Fruit fly (Drosophila melanogaster) whole organism, embryonic: ENCODE data around the gene CG12171.

Experiments
- Ada2b ChIP-seq: fragments of 200-800 bp; sonication (Bioruptor generic); IDR thresholded peaks from 2 replicates; pipeline ENCODE4 v1.3.6; 2022; ENCODE audit warnings: missing biosample characterization, missing genetic modification characterization
- Adf1 ChIP-seq: fragments of 200-800 bp; sonication (Bioruptor generic); IDR thresholded peaks from 2 replicates; pipeline ENCODE4 v1.3.6; 2022; ENCODE audit warnings: missing biosample characterization, missing genetic modification characterization
- Atf6 ChIP-seq: fragments of 200-800 bp; sonication (Bioruptor generic); IDR thresholded peaks from 2 replicates; pipeline ENCODE4 v1.3.6; 2022; ENCODE audit warnings: missing biosample characterization, missing genetic modification characterization
- C15 ChIP-seq: fragments of 200-800 bp; sonication (Bioruptor generic); IDR thresholded peaks from 3 replicates; pipeline ENCODE4 v1.3.6; 2022; ENCODE audit warnings: missing biosample characterization, missing genetic modification characterization
- CG10209 ChIP-seq: fragments of 200-800 bp; sonication (Bioruptor generic); optimal IDR thresholded peaks from 3 replicates; lab custom pipeline; 2017; ENCODE audit warnings: missing biosample characterization, mild to moderate bottlenecking, missing genetic modification characterization, missing genetic modification reagents
- CG10321 ChIP-seq: fragments of 200-800 bp; sonication (Bioruptor generic); IDR thresholded peaks from 2 replicates; pipeline ENCODE4 v1.3.6; 2022; ENCODE audit warnings: missing biosample characterization, missing genetic modification characterization
- CG10979 ChIP-seq: fragments of 200-800 bp; sonication (Bioruptor generic); optimal IDR thresholded peaks from 2 replicates; lab custom pipeline; 2018; ENCODE audit warnings: missing biosample characterization, mild to moderate bottlenecking, missing genetic modification characterization, moderate library complexity
- CG11504 ChIP-seq: fragments of 200-800 bp; sonication (Bioruptor generic); optimal IDR thresholded peaks from 3 replicates; lab custom pipeline; 2019; ENCODE audit warnings: missing biosample characterization, mild to moderate bottlenecking, missing genetic modification characterization, moderate library complexity
- CG12391 ChIP-seq: fragments of 200-800 bp; sonication (Bioruptor generic); optimal IDR thresholded peaks from 3 replicates; lab custom pipeline; 2018; ENCODE audit warnings: missing biosample characterization, mild to moderate bottlenecking, missing genetic modification characterization, moderate library complexity
- CG12659 ChIP-seq: fragments of 200-800 bp; sonication (Bioruptor generic); optimal IDR thresholded peaks from 3 replicates; lab custom pipeline; 2017; ENCODE audit warnings: mild to moderate bottlenecking, missing biosample characterization, missing genetic modification reagents, missing genetic modification characterization
- CG13424 ChIP-seq: fragments of 200-800 bp; sonication (Bioruptor generic); optimal IDR thresholded peaks from 2 replicates; lab custom pipeline; 2019; ENCODE audit warnings: missing biosample characterization, mild to moderate bottlenecking, missing genetic modification characterization, moderate library complexity
- CG14014 ChIP-seq: fragments of 200-800 bp; sonication (Bioruptor generic); IDR thresholded peaks from 2 replicates; pipeline ENCODE4 v1.3.6; 2022; ENCODE audit warnings: missing biosample characterization, missing genetic modification characterization
- CG14441 ChIP-seq: fragments of 200-800 bp; sonication (Bioruptor generic); IDR thresholded peaks from 2 replicates; pipeline ENCODE4 v1.3.6; 2022; ENCODE audit warnings: missing biosample characterization, missing genetic modification characterization
- CG17361 ChIP-seq: fragments of 200-800 bp; sonication (Bioruptor generic); IDR thresholded peaks from 3 replicates; pipeline ENCODE4 v1.3.6; 2022; ENCODE audit warnings: missing biosample characterization, missing genetic modification characterization
- CG18011 ChIP-seq: fragments of 200-800 bp; sonication (Bioruptor generic); optimal IDR thresholded peaks from 2 replicates; lab custom pipeline; 2017; ENCODE audit warnings: missing biosample characterization, missing genetic modification characterization, mild to moderate bottlenecking, moderate library complexity, missing genotype
- CG2712 ChIP-seq: fragments of 200-800 bp; optimal IDR thresholded peaks from 3 replicates; lab custom pipeline; 2019; ENCODE audit warnings: missing biosample characterization, mild to moderate bottlenecking, missing genetic modification characterization, moderate library complexity
- CG31224 ChIP-seq: fragments of 200-800 bp; sonication (Bioruptor generic); IDR thresholded peaks from 2 replicates; pipeline ENCODE4 v1.3.6; 2022; ENCODE audit warnings: missing biosample characterization, missing genetic modification characterization
- CG32532 ChIP-seq: fragments of 200-800 bp; sonication (Bioruptor generic); IDR thresholded peaks from 2 replicates; pipeline ENCODE4 v1.3.6; 2022; ENCODE audit warnings: missing biosample characterization, missing genetic modification characterization
- CG42726 ChIP-seq: fragments of 200-800 bp; sonication (Bioruptor generic); IDR thresholded peaks from 2 replicates; pipeline ENCODE4 v1.3.6; 2022; ENCODE audit warnings: missing biosample characterization, missing genetic modification characterization; ENCODE audit not compliant: partially characterized antibody
- CG4328 ChIP-seq: fragments of 200-800 bp; sonication (Bioruptor generic); optimal IDR thresholded peaks from 3 replicates; lab custom pipeline; 2017; ENCODE audit warnings: missing biosample characterization, missing genetic modification reagents, missing genetic modification characterization
- CG4707 ChIP-seq: fragments of 200-800 bp; sonication (Bioruptor generic); optimal IDR thresholded peaks from 2 replicates; lab custom pipeline; 2018; ENCODE audit warnings: missing biosample characterization, mild to moderate bottlenecking, missing genetic modification characterization, moderate library complexity
- CG7357 ChIP-seq: fragments of 200-800 bp; sonication (Bioruptor generic); IDR thresholded peaks from 3 replicates; pipeline ENCODE4 v1.3.6; 2022; ENCODE audit warnings: missing biosample characterization, missing genetic modification characterization
- CG8944 ChIP-seq: fragments of 200-800 bp; sonication (Bioruptor generic); optimal IDR thresholded peaks from 3 replicates; lab custom pipeline; 2016; ENCODE audit warnings: missing biosample characterization, missing genetic modification characterization
- CG9609 ChIP-seq: fragments of 200-800 bp; sonication (Bioruptor generic); optimal IDR thresholded peaks from 3 replicates; lab custom pipeline; 2016; ENCODE audit warnings: missing biosample characterization, missing genetic modification characterization
- Chrac-16 ChIP-seq: fragments of 200-800 bp; sonication (Bioruptor generic); optimal IDR thresholded peaks from 3 replicates; lab custom pipeline; 2016; ENCODE audit warnings: missing biosample characterization, missing genetic modification characterization
- CkIIα-i1 ChIP-seq: fragments of 200-800 bp; sonication (Bioruptor generic); IDR thresholded peaks from 2 replicates; pipeline ENCODE4 v1.3.6; 2022; ENCODE audit warnings: missing biosample characterization, missing genetic modification characterization
- Deaf1 ChIP-seq: fragments of 200-800 bp; optimal IDR thresholded peaks from 3 replicates; lab custom pipeline; 2019; ENCODE audit warnings: missing biosample characterization, mild to moderate bottlenecking, missing genetic modification characterization, moderate library complexity
- Dfd ChIP-seq, 2 experiments: fragments of >200 bp; optimal IDR thresholded peaks; 2 replicates each; lab custom pipeline; 2017; ENCODE audit warnings: missing biosample characterization in 2 of 2, missing genetic modification characterization in 2 of 2
- Doc2 ChIP-seq: fragments of 200-800 bp; sonication (Bioruptor generic); IDR thresholded peaks from 2 replicates; pipeline ENCODE4 v1.3.6; 2022; ENCODE audit warnings: missing biosample characterization, missing genetic modification characterization
- Dp ChIP-seq: fragments of 200-800 bp; sonication (Bioruptor generic); optimal IDR thresholded peaks from 2 replicates; lab custom pipeline; 2018; ENCODE audit warnings: missing biosample characterization, mild to moderate bottlenecking, missing genetic modification characterization, moderate library complexity
- Hand ChIP-seq: fragments of 200-800 bp; sonication (Bioruptor generic); optimal IDR thresholded peaks from 2 replicates; lab custom pipeline; 2017; ENCODE audit warnings: mild to moderate bottlenecking, missing biosample characterization, missing genetic modification reagents, missing genetic modification characterization
- HmgD ChIP-seq: fragments of 200-800 bp; sonication (Bioruptor generic); optimal IDR thresholded peaks from 3 replicates; lab custom pipeline; 2016; ENCODE audit warnings: missing biosample characterization, missing genetic modification characterization
- Hr3 ChIP-seq: fragments of 200-800 bp; sonication (Bioruptor generic); optimal IDR thresholded peaks from 3 replicates; lab custom pipeline; 2016; ENCODE audit warnings: missing biosample characterization, missing genetic modification characterization
- Sry-β ChIP-seq: fragments of 200-800 bp; sonication (Bioruptor generic); optimal IDR thresholded peaks from 2 replicates; lab custom pipeline; 2018; ENCODE audit warnings: missing biosample characterization, mild to moderate bottlenecking, missing genetic modification characterization, moderate library complexity
- dati ChIP-seq: fragments of 200-800 bp; sonication (Bioruptor generic); IDR thresholded peaks from 2 replicates; pipeline ENCODE4 v1.3.6; 2022; ENCODE audit warnings: missing biosample characterization, missing genetic modification characterization
- disco-r ChIP-seq: fragments of 200-800 bp; sonication (Bioruptor generic); optimal IDR thresholded peaks from 2 replicates; lab custom pipeline; 2016; ENCODE audit warnings: missing biosample characterization, missing genetic modification characterization
- knrl ChIP-seq: fragments of 200-800 bp; sonication (Bioruptor generic); IDR thresholded peaks from 3 replicates; pipeline ENCODE4 v1.3.6; 2022; ENCODE audit warnings: missing biosample characterization, missing genetic modification characterization; ENCODE audit not compliant: partially characterized antibody
- mam ChIP-seq: fragments of 200-800 bp; sonication (Bioruptor generic); optimal IDR thresholded peaks from 3 replicates; lab custom pipeline; 2016; ENCODE audit warnings: missing biosample characterization, missing genetic modification characterization
- nmo ChIP-seq: fragments of 200-800 bp; sonication (Bioruptor generic); optimal IDR thresholded peaks from 2 replicates; lab custom pipeline; 2018; ENCODE audit warnings: missing biosample characterization, mild to moderate bottlenecking, missing genetic modification characterization, moderate library complexity
- nom ChIP-seq: fragments of 200-800 bp; sonication (Bioruptor generic); optimal IDR thresholded peaks from 2 replicates; lab custom pipeline; 2017; ENCODE audit warnings: missing biosample characterization, missing genetic modification characterization, mild to moderate bottlenecking, moderate library complexity, missing genetic modification reagents
- org-1 ChIP-seq: fragments of 200-800 bp; sonication (Bioruptor generic); optimal IDR thresholded peaks from 2 replicates; lab custom pipeline; 2017; ENCODE audit warnings: missing biosample characterization, missing genetic modification characterization
- peb ChIP-seq: fragments of 200-800 bp; sonication (Bioruptor generic); IDR thresholded peaks from 2 replicates; pipeline ENCODE4 v1.3.6; 2022; ENCODE audit warnings: missing biosample characterization, missing genetic modification characterization
- seq ChIP-seq: fragments of 200-800 bp; sonication (Bioruptor generic); IDR thresholded peaks from 2 replicates; pipeline ENCODE4 v1.3.6; 2022; ENCODE audit warnings: missing biosample characterization, missing genetic modification characterization
- tap ChIP-seq: fragments of 200-800 bp; optimal IDR thresholded peaks from 3 replicates; lab custom pipeline; 2019; ENCODE audit warnings: missing biosample characterization, mild to moderate bottlenecking, missing genetic modification characterization, moderate library complexity
- unc-4 ChIP-seq: fragments of 200-800 bp; sonication (Bioruptor generic); IDR thresholded peaks from 2 replicates; pipeline ENCODE4 v1.3.6; 2022; ENCODE audit warnings: missing biosample characterization, missing genetic modification characterization; ENCODE audit not compliant: partially characterized antibody
- unpg ChIP-seq: fragments of 200-800 bp; sonication (Bioruptor generic); optimal IDR thresholded peaks from 3 replicates; lab custom pipeline; 2018; ENCODE audit warnings: missing biosample characterization, mild to moderate bottlenecking, missing genetic modification characterization, moderate library complexity
- vnd ChIP-seq: fragments of 200-800 bp; sonication (Bioruptor generic); IDR thresholded peaks from 3 replicates; pipeline ENCODE4 v1.3.6; 2022; ENCODE audit warnings: missing biosample characterization, missing genetic modification characterization; ENCODE audit not compliant: partially characterized antibody
- zen ChIP-seq: fragments of 200-800 bp; sonication (Bioruptor generic); optimal IDR thresholded peaks from 3 replicates; lab custom pipeline; 2018; ENCODE audit warnings: missing biosample characterization, mild to moderate bottlenecking, missing genetic modification characterization, moderate library complexity

Gene CG12171

dm6 chr3R:5668928-5669739, 35.7 kb downstream of the CG12171 start, which contains the start of the genes Xe7 and Atg17 (continued):
- peak; percentile 95 for TF ChIP-seq CG13424 (tag; lab: Kevin White, UChicago)
- TF ChIP-seq Adf1 (GFP tag; lab: Robert Waterston, UW) = peak; percentile 34; the same call in 1 of the 2 replicates
- peak; percentile 16 for TF ChIP-seq CG4707 (GFP tag; lab: Kevin White, UChicago)
- peak; percentile 94 for TF ChIP-seq CG32532 (GFP tag; lab: Robert Waterston, UW)
- TF ChIP-seq nmo (GFP tag; lab: Kevin White, UChicago) = peak; percentile 95
- peak; percentile 96 for TF ChIP-seq mam (GFP tag; lab: Kevin White, UChicago)
- peak; percentile 67; the same call in 1 of the 3 replicates for TF ChIP-seq C15 (GFP tag; lab: Robert Waterston, UW)
- peak; percentile 72 for TF ChIP-seq org-1
- peak; percentile 71 for TF ChIP-seq knrl (GFP tag; lab: Robert Waterston, UW)
- TF ChIP-seq disco-r = peak; percentile 71
- TF ChIP-seq CG31224 (GFP tag; lab: Robert Waterston, UW) = peak; percentile 87
- TF ChIP-seq CG10321 (GFP tag; lab: Robert Waterston, UW) = peak; percentile 34; the same call in 1 of the 2 replicates
- peak; percentile 87 for TF ChIP-seq CG14014
- TF ChIP-seq CG11504 = peak; percentile 90
- peak; percentile 42; the same call in 1 of the 2 replicates for TF ChIP-seq Doc2
- TF ChIP-seq nom (GFP tag; lab: Kevin White, UChicago) = peak; percentile 31
- TF ChIP-seq CG4328 (GFP tag; lab: Kevin White, UChicago) = peak; percentile 92
- peak; percentile 94 for TF ChIP-seq Hr3 (GFP tag; lab: Kevin White, UChicago)
- peak; percentile 73 for TF ChIP-seq peb
- TF ChIP-seq Sry-β (GFP tag; lab: Kevin White, UChicago) = no peak
- TF ChIP-seq zen (tag; lab: Kevin White, UChicago) = peak; percentile 83
- peak; percentile 89 for TF ChIP-seq CG9609
- TF ChIP-seq Atf6 (GFP tag; lab: Robert Waterston, UW) = peak; percentile 85
- TF ChIP-seq seq (GFP tag; lab: Robert Waterston, UW) = peak; percentile 88
- TF ChIP-seq CG8944 = peak; percentile 92
- TF ChIP-seq Deaf1 (tag; lab: Kevin White, UChicago) = peak; percentile 58
- peak in 1 of 2 experiments; percentile 93 for TF ChIP-seq Dfd (GFP tag; optimal IDR thresholded peaks at IDR 0.05; lab: Kevin White, UChicago)
- peak; percentile 13 for TF ChIP-seq Dp
- peak; percentile 94 for TF ChIP-seq CG12391 (tag; lab: Kevin White, UChicago)
- TF ChIP-seq unpg (GFP tag; lab: Kevin White, UChicago) = peak; percentile 90
- peak; percentile 58; the same call in 2 of the 3 replicates for TF ChIP-seq vnd (GFP tag; lab: Robert Waterston, UW)
- TF ChIP-seq Hand = peak; percentile 73
- peak; percentile 64 for TF ChIP-seq tap (tag; lab: Kevin White, UChicago)
- TF ChIP-seq CkIIα-i1 = peak; percentile 49; the same call in 1 of the 2 replicates
- no peak for TF ChIP-seq CG42726
- TF ChIP-seq CG18011 (GFP tag; lab: Kevin White, UChicago) = peak; percentile 74
- TF ChIP-seq CG7357 (GFP tag; lab: Robert Waterston, UW) = peak; percentile 88
- TF ChIP-seq CG10209 (GFP tag; lab: Kevin White, UChicago) = peak; percentile 92
- TF ChIP-seq unc-4 (GFP tag; lab: Robert Waterston, UW) = peak; percentile 66
- peak; percentile 96 for TF ChIP-seq Chrac-16 (GFP tag; lab: Kevin White, UChicago)
- TF ChIP-seq dati (GFP tag; lab: Robert Waterston, UW) = peak; percentile 68
- peak; percentile 80 for TF ChIP-seq CG10979 (tag; lab: Kevin White, UChicago)
- TF ChIP-seq HmgD = peak; percentile 81
- peak; percentile 94 for TF ChIP-seq CG12659 (GFP tag; lab: Kevin White, UChicago)
- TF ChIP-seq CG17361 (GFP tag; lab: Robert Waterston, UW) = peak; percentile 97
- peak; percentile 93 for TF ChIP-seq CG14441 (GFP tag; lab: Robert Waterston, UW)
- TF ChIP-seq Ada2b = peak; percentile 84
- TF ChIP-seq CG2712 (tag; lab: Kevin White, UChicago) = peak; percentile 91
